Worm (Caenorhabditis elegans): ENCODE results near the gene tbx-35.

DNA sequence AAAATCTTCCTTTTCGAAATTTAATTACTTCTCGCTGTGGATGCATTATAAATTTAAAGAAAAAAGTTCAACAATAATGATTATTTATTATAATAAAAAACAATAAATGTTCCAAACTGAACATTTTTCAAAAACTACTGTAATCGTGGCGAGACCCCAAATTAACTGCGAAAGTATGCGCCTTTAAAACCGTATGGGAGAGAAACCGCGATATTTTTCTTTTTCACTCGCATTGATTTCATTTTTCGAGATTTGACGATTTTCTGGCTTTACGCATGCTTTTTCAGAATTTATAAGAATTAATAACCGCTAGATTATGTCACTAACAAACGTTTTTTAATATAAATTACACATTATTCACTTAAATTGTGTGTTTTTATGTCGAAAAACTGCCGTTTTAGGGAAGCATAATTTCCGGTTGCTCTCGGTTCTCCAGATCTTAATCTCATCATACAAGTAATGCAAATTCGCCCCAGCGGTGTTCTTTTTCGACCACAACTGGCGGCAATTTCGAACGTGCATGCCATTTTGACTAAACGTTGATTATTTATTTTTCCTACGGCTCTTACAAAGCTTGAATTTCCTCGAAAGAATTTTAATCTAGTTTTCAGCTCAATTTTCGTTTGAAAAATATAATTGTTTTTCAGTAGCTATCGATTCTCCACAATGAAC is 24.1 kb downstream of the tbx-35 start, which contains the start of gene F12A10.8:
- TF ChIP-seq swsn-7 (tag; optimal IDR thresholded peaks at IDR 0.05) (no peak), mef-2 (tag; optimal IDR thresholded peaks at IDR 0.05) (no peak), ztf-4 (tag; optimal IDR thresholded peaks at IDR 0.05) (no peak), nhr-12 (tag; optimal IDR thresholded peaks at IDR 0.05) (no peak), egl-13 (tag; optimal IDR thresholded peaks at IDR 0.05) (no peak), egl-27 (tag; optimal IDR thresholded peaks at IDR 0.05) (no peak), C16A3.4 (tag; optimal IDR thresholded peaks at IDR 0.05) (no peak), mep-1 (tag; optimal IDR thresholded peaks at IDR 0.05) (peak; percentile 46), fos-1 (tag; optimal IDR thresholded peaks at IDR 0.05) (no peak), nhr-76 (tag; optimal IDR thresholded peaks at IDR 0.05) (no peak), pqm-1 (tag; optimal IDR thresholded peaks at IDR 0.05) (no peak), snpc-4 (tag; optimal IDR thresholded peaks at IDR 0.05) (no peak)
